Fruit fly (Drosophila melanogaster) Kc167 (cell line): ENCODE data around the gene Zip89B.

Experiments used
- Myc ChIP-seq: fragments of >200 bp; optimal IDR thresholded peaks from 2 replicates; lab custom pipeline; 2017; ENCODE audit warnings: missing external identifiers
- Sin3A ChIP-seq: fragments of >200 bp; optimal IDR thresholded peaks from 2 replicates; lab custom pipeline; 2018; ENCODE audit warnings: missing external identifiers
- h ChIP-seq: fragments of >200 bp; optimal IDR thresholded peaks from 3 replicates; lab custom pipeline; 2018; ENCODE audit warnings: missing external identifiers
- insv ChIP-seq: fragments of >200 bp; optimal IDR thresholded peaks from 3 replicates; lab custom pipeline; 2018; ENCODE audit warnings: missing external identifiers
- psq ChIP-seq: fragments of >200 bp; optimal IDR thresholded peaks from 2 replicates; lab custom pipeline; 2017; ENCODE audit warnings: missing external identifiers
- ttk ChIP-seq: sonication (Bioruptor generic); optimal IDR thresholded peaks from 2 replicates; lab custom pipeline; 2017; ENCODE audit warnings: missing external identifiers

The Zip89B gene

dm6 chr3R:16305185-16305989, at the start of gene Zip89B:
Gene Zip89B, plus strand, starts transcription at chr3R:16305758.
- no peak for TF ChIP-seq Sin3A (lab: Kevin White, UChicago)
- no peak for TF ChIP-seq ttk
- no peak for TF ChIP-seq Myc (lab: Kevin White, UChicago)
- TF ChIP-seq psq (lab: Kevin White, UChicago): no peak
- no peak for TF ChIP-seq insv (lab: Kevin White, UChicago)

dm6 chr3R:16256135-16256534, 49.4 kb upstream of the Zip89B start:
- no peak for TF ChIP-seq ttk

dm6 chr3R:16257346-16257745, 48.2 kb upstream of the Zip89B start:
- TF ChIP-seq psq (lab: Kevin White, UChicago) (no peak), h (lab: Kevin White, UChicago) (no peak), Sin3A (lab: Kevin White, UChicago) (no peak), Myc (lab: Kevin White, UChicago) (no peak), insv (lab: Kevin White, UChicago) (no peak), ttk (no peak)

- no peak for TF ChIP-seq Myc (lab: Kevin White, UChicago)
- TF ChIP-seq h (lab: Kevin White, UChicago): no peak
- TF ChIP-seq Sin3A (lab: Kevin White, UChicago): no peak
- TF ChIP-seq insv (lab: Kevin White, UChicago): no peak
- TF ChIP-seq psq (lab: Kevin White, UChicago): no peak
- no peak for TF ChIP-seq ttk
Observed at dm6 chr3R:16260385-16261169, 45.0 kb upstream of the Zip89B start.

- TF ChIP-seq Sin3A (lab: Kevin White, UChicago): no peak
- no peak for TF ChIP-seq Myc (lab: Kevin White, UChicago)
- no peak for TF ChIP-seq ttk
- no peak for TF ChIP-seq insv (lab: Kevin White, UChicago)
- TF ChIP-seq psq (lab: Kevin White, UChicago): no peak
- no peak for TF ChIP-seq h (lab: Kevin White, UChicago)
Observed at dm6 chr3R:16263522-16264305, 41.8 kb upstream of the Zip89B start, which contains the start of the genes bor and asun. Gene bor, minus strand, starts transcription at chr3R:16264115. Gene asun, plus strand, starts transcription at chr3R:16264271.

dm6 chr3R:16266712-16267111, 38.8 kb upstream of the Zip89B start, which contains the start of gene Mst89B:
Gene Mst89B, plus strand, starts transcription at chr3R:16267012.
- no peak for TF ChIP-seq Myc (lab: Kevin White, UChicago)
- TF ChIP-seq psq (lab: Kevin White, UChicago): no peak

dm6 chr3R:16272185-16272584, 33.4 kb upstream of the Zip89B start, which contains the start of the genes Mat89Ba and gish:
Gene Mat89Ba, minus strand, starts transcription at chr3R:16272415.
Gene gish, plus strand, starts transcription at chr3R:16272452.
- TF ChIP-seq psq (lab: Kevin White, UChicago) (no peak), h (lab: Kevin White, UChicago) (no peak), Myc (lab: Kevin White, UChicago) (no peak), Sin3A (lab: Kevin White, UChicago) (no peak), insv (lab: Kevin White, UChicago) (no peak), ttk (no peak)

- TF ChIP-seq ttk: no peak
- TF ChIP-seq Sin3A (lab: Kevin White, UChicago): no peak
- no peak for TF ChIP-seq h (lab: Kevin White, UChicago)
- TF ChIP-seq Myc (lab: Kevin White, UChicago): no peak
- no peak for TF ChIP-seq insv (lab: Kevin White, UChicago)
- no peak for TF ChIP-seq psq (lab: Kevin White, UChicago)
Observed at dm6 chr3R:16272754-16273502, 32.6 kb upstream of the Zip89B start.

dm6 chr3R:16273503-16274131, 31.9 kb upstream of the Zip89B start:
- TF ChIP-seq psq (lab: Kevin White, UChicago): no peak

- TF ChIP-seq ttk (peak; percentile 11), Myc (lab: Kevin White, UChicago) (no peak)
Observed at dm6 chr3R:16274534-16274933, 31.0 kb upstream of the Zip89B start.

- no peak for TF ChIP-seq Sin3A (lab: Kevin White, UChicago)
- no peak for TF ChIP-seq Myc (lab: Kevin White, UChicago)
- TF ChIP-seq h (lab: Kevin White, UChicago): no peak
- no peak for TF ChIP-seq insv (lab: Kevin White, UChicago)
- no peak for TF ChIP-seq psq (lab: Kevin White, UChicago)
- no peak for TF ChIP-seq ttk
Observed at dm6 chr3R:16275329-16275728, 30.2 kb upstream of the Zip89B start.
